Worm (Caenorhabditis elegans): ENCODE results near the gene F07G11.2.
"Not testable (repeated sequence)": the region's sequence is repeated elsewhere in the genome, so short reads cannot be mapped to it uniquely, and the experiment has no call there.

F07G11.2 gene

DNA sequence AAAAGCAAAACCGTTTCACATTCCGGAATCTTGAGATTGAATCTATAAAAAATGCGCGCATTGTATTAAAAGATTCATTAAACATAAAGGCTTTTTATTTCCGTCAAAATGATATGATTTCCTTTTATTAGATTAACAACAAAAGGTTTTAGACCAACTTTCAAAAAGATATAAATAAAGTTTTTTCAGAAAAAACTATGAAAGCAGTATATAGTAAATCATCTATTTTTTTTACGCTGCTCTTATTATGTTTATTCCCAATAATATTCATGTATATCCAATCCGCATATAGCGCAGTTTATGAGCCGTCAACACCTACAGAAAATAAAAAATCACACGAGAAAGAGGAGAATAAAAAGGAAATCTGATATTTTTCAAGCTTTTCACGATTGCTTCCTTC lies at the start of gene F07G11.2:
Gene F07G11.2, plus strand, starts transcription at position 301 of the 400 bp plus-strand sequence.
- TF ChIP-seq med-1 (GFP tag; optimal IDR thresholded peaks at IDR 0.05; ENCODE audit: insufficient read depth); ztf-23 (GFP tag; IDR thresholded peaks at IDR 0.05); cog-1 (tag; optimal IDR thresholded peaks at IDR 0.05): not testable (repeated sequence)

DNA sequence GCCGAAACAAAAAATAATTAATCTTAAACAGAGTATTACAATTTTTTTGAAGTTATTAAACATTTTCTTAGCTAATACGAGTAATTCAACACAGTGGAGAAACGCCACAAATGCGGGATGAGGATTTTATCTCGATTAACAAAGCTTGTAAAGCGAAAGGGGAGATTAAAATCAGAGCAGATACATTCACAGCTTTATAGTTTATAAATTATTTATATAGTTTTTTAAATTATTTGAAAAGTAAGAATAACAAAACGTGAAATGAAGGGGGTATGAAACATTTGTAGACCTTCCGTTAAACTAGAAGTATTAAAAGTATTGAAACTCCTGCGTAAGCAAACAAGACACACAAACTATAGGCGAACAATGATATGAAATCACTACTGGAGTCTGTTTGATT lies 49.5 kb upstream of the F07G11.2 start, which contains the start of gene C05C8.8:
Gene C05C8.8, minus strand, starts transcription at position 101 of the 400 bp plus-strand sequence.
- no peak for TF ChIP-seq tab-1 (GFP tag; IDR thresholded peaks at IDR 0.05)
- no peak for TF ChIP-seq T22C8.4 (GFP tag; IDR thresholded peaks at IDR 0.05)

DNA sequence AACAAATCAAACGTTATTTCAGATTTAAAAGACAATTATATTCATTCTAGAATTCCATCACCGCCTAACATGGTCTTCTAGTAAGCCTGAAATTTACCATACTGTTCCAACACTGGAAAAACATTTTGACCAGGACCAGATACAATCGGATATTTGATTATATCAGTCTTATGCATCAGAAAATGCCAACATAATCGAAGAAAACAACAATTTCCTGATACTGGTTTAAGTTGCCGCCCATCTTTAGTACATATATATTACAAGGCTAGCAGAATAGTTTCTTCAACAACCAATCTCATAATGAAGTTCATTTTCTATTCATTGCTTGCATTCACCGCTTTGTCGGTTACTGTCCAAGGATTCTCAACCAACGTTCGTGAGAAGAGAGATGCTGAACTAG lies 45.6 kb upstream of the F07G11.2 start, which contains the start of gene C13A2.12:
Gene C13A2.12, plus strand, starts transcription at position 301 of the 400 bp plus-strand sequence.
- TF ChIP-seq tab-1 (GFP tag; IDR thresholded peaks at IDR 0.05) (no peak), flt-1 (GFP tag; IDR thresholded peaks at IDR 0.05) (no peak), cog-1 (tag; optimal IDR thresholded peaks at IDR 0.05) (no peak), ref-1 (GFP tag; conservative IDR thresholded peaks at IDR 0.05) (no peak), med-1 (GFP tag; optimal IDR thresholded peaks at IDR 0.05; ENCODE audit: insufficient read depth) (no peak), klf-2 (GFP tag; conservative IDR thresholded peaks at IDR 0.05) (no peak), T22C8.4 (GFP tag; IDR thresholded peaks at IDR 0.05) (no peak), ztf-29 (GFP tag; IDR thresholded peaks at IDR 0.05) (no peak)

ce11 chrV:7264042-7264441 lies 40.6 kb upstream of the F07G11.2 start, which contains the start of gene C13A2.9:
Gene C13A2.9 (minus strand): TSS chrV:7264142.
- TF ChIP-seq ztf-23 (GFP tag; IDR thresholded peaks at IDR 0.05) = no peak
- TF ChIP-seq tab-1 (GFP tag; IDR thresholded peaks at IDR 0.05) = no peak
- TF ChIP-seq cog-1 (tag; optimal IDR thresholded peaks at IDR 0.05) = no peak
- TF ChIP-seq ztf-29 (GFP tag; IDR thresholded peaks at IDR 0.05) = no peak
- TF ChIP-seq ref-1 (GFP tag; conservative IDR thresholded peaks at IDR 0.05) = no peak
- no peak for TF ChIP-seq klf-2 (GFP tag; conservative IDR thresholded peaks at IDR 0.05)
- TF ChIP-seq flt-1 (GFP tag; IDR thresholded peaks at IDR 0.05) = no peak
- TF ChIP-seq T22C8.4 (GFP tag; IDR thresholded peaks at IDR 0.05) = no peak
- TF ChIP-seq med-1 (GFP tag; optimal IDR thresholded peaks at IDR 0.05; ENCODE audit: insufficient read depth) = no peak

- no peak for TF ChIP-seq T22C8.4 (GFP tag; IDR thresholded peaks at IDR 0.05)
- no peak for TF ChIP-seq tab-1 (GFP tag; IDR thresholded peaks at IDR 0.05)
- no peak for TF ChIP-seq flt-1 (GFP tag; IDR thresholded peaks at IDR 0.05)
- no peak for TF ChIP-seq klf-2 (GFP tag; conservative IDR thresholded peaks at IDR 0.05)
- TF ChIP-seq ref-1 (GFP tag; conservative IDR thresholded peaks at IDR 0.05) = no peak
- no peak for TF ChIP-seq ztf-23 (GFP tag; IDR thresholded peaks at IDR 0.05)
- TF ChIP-seq ztf-29 (GFP tag; IDR thresholded peaks at IDR 0.05) = no peak
- no peak for TF ChIP-seq cog-1 (tag; optimal IDR thresholded peaks at IDR 0.05)
- no peak for TF ChIP-seq med-1 (GFP tag; optimal IDR thresholded peaks at IDR 0.05; ENCODE audit: insufficient read depth)
Measured at ce11 chrV:7266021-7266420, 38.6 kb upstream of the F07G11.2 start, which contains the start of gene C13A2.7. Gene C13A2.7 (plus strand): TSS chrV:7266321.

ce11 chrV:7269399-7269798 lies 35.2 kb upstream of the F07G11.2 start, which contains the start of gene C13A2.6:
Gene C13A2.6 (plus strand): TSS chrV:7269699.
- TF ChIP-seq med-1 (GFP tag; optimal IDR thresholded peaks at IDR 0.05; ENCODE audit: insufficient read depth) (no peak), cog-1 (tag; optimal IDR thresholded peaks at IDR 0.05) (no peak), klf-2 (GFP tag; conservative IDR thresholded peaks at IDR 0.05) (no peak), ztf-29 (GFP tag; IDR thresholded peaks at IDR 0.05) (no peak), tab-1 (GFP tag; IDR thresholded peaks at IDR 0.05) (no peak), flt-1 (GFP tag; IDR thresholded peaks at IDR 0.05) (no peak), ztf-23 (GFP tag; IDR thresholded peaks at IDR 0.05) (no peak), ref-1 (GFP tag; conservative IDR thresholded peaks at IDR 0.05) (no peak)

ce11 chrV:7274992-7275391 lies 29.6 kb upstream of the F07G11.2 start, which contains the start of gene C13A2.10:
Gene C13A2.10 (minus strand): TSS chrV:7275092.
- TF ChIP-seq ztf-29 (GFP tag; IDR thresholded peaks at IDR 0.05) = no peak
- TF ChIP-seq klf-2 (GFP tag; conservative IDR thresholded peaks at IDR 0.05) = no peak
- TF ChIP-seq T22C8.4 (GFP tag; IDR thresholded peaks at IDR 0.05) = no peak
- no peak for TF ChIP-seq ref-1 (GFP tag; conservative IDR thresholded peaks at IDR 0.05)
- no peak for TF ChIP-seq flt-1 (GFP tag; IDR thresholded peaks at IDR 0.05)
- TF ChIP-seq ztf-23 (GFP tag; IDR thresholded peaks at IDR 0.05) = no peak
- TF ChIP-seq med-1 (GFP tag; optimal IDR thresholded peaks at IDR 0.05; ENCODE audit: insufficient read depth) = no peak
- no peak for TF ChIP-seq tab-1 (GFP tag; IDR thresholded peaks at IDR 0.05)
- no peak for TF ChIP-seq cog-1 (tag; optimal IDR thresholded peaks at IDR 0.05)

DNA sequence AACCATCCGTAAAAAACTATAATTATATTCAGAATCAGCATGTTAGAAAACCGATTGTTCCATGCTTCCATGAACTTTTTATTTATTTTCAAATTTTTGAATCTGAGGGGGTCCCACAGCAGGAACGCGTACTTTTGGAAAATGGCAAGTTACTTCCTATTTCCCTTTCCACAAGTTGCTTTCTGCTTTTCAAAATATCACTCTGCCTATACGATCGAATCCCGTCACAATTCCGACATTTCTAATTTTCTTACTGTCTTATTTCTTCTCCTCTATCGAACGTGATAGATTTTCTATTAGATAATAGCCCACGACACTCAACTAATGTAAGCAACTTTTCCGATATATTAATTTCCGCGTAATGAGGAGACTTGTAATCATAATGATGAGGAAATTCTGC lies 29.1 kb upstream of the F07G11.2 start, which contains the start of gene C13A2.5:
Gene C13A2.5, plus strand, starts transcription at position 301 of the 400 bp plus-strand sequence.
- no peak for TF ChIP-seq cog-1 (tag; optimal IDR thresholded peaks at IDR 0.05)
- no peak for TF ChIP-seq ztf-29 (GFP tag; IDR thresholded peaks at IDR 0.05)
- TF ChIP-seq T22C8.4 (GFP tag; IDR thresholded peaks at IDR 0.05) = no peak
- no peak for TF ChIP-seq ref-1 (GFP tag; conservative IDR thresholded peaks at IDR 0.05)
- TF ChIP-seq tab-1 (GFP tag; IDR thresholded peaks at IDR 0.05) = no peak
- no peak for TF ChIP-seq flt-1 (GFP tag; IDR thresholded peaks at IDR 0.05)
- no peak for TF ChIP-seq klf-2 (GFP tag; conservative IDR thresholded peaks at IDR 0.05)

DNA sequence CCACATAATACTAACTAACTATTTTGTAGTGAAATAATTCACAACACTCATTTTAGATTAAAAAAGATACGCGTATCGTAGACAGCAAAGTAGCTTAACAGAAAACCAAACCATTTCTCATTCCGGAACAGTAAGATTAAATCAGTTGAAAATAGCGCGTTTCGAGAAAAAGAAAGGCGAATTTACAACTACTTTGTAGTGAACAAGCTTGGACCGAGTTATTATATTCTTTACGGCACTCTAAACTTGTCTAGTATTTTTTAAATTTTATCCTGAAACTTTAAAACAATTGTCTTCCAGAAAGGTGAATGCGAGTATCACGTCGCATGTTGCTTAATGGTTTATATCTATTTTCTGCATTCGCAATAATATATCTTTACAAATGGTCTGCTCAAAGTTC lies 25.5 kb upstream of the F07G11.2 start, which contains the start of gene C13A2.4:
Gene C13A2.4, plus strand, starts transcription at position 301 of the 400 bp plus-strand sequence.
- TF ChIP-seq ref-1 (GFP tag; conservative IDR thresholded peaks at IDR 0.05) = no peak
- no peak for TF ChIP-seq ztf-23 (GFP tag; IDR thresholded peaks at IDR 0.05)
- TF ChIP-seq tab-1 (GFP tag; IDR thresholded peaks at IDR 0.05) = no peak
- no peak for TF ChIP-seq klf-2 (GFP tag; conservative IDR thresholded peaks at IDR 0.05)
- TF ChIP-seq flt-1 (GFP tag; IDR thresholded peaks at IDR 0.05) = no peak

- TF ChIP-seq ref-1 (GFP tag; conservative IDR thresholded peaks at IDR 0.05) = no peak
- TF ChIP-seq ztf-29 (GFP tag; IDR thresholded peaks at IDR 0.05) = no peak
- no peak for TF ChIP-seq tab-1 (GFP tag; IDR thresholded peaks at IDR 0.05)
- TF ChIP-seq ztf-23 (GFP tag; IDR thresholded peaks at IDR 0.05) = no peak
- TF ChIP-seq cog-1 (tag; optimal IDR thresholded peaks at IDR 0.05) = no peak
- no peak for TF ChIP-seq T22C8.4 (GFP tag; IDR thresholded peaks at IDR 0.05)
- TF ChIP-seq klf-2 (GFP tag; conservative IDR thresholded peaks at IDR 0.05) = no peak
- TF ChIP-seq med-1 (GFP tag; optimal IDR thresholded peaks at IDR 0.05; ENCODE audit: insufficient read depth) = no peak
- TF ChIP-seq flt-1 (GFP tag; IDR thresholded peaks at IDR 0.05) = no peak
Measured at ce11 chrV:7282037-7282436, 22.6 kb upstream of the F07G11.2 start, which contains the start of gene C13A2.3. Gene C13A2.3 (plus strand): TSS chrV:7282337.
